Worm (Caenorhabditis elegans) whole organism, L4/young adult: ENCODE data around the gene C05D9.9.

Source experiments
- W03F9.2 ChIP-seq: fragments of 150-350 bp; optimal IDR thresholded peaks from 2 replicates; lab custom pipeline; 2014; ENCODE audit warnings: missing biosample characterization, missing genetic modification characterization
- dao-5 ChIP-seq: sonication (generic microtip); optimal IDR thresholded peaks from 2 replicates; lab custom pipeline; 2016; ENCODE audit warnings: missing genotype, missing genetic modification characterization, moderate library complexity, missing compliant biosample characterization
- him-1 ChIP-seq: sonication (generic microtip); optimal IDR thresholded peaks from 2 replicates; lab custom pipeline; 2016; ENCODE audit warnings: missing genotype, missing genetic modification reagents, missing genetic modification characterization, missing compliant biosample characterization

DNA sequence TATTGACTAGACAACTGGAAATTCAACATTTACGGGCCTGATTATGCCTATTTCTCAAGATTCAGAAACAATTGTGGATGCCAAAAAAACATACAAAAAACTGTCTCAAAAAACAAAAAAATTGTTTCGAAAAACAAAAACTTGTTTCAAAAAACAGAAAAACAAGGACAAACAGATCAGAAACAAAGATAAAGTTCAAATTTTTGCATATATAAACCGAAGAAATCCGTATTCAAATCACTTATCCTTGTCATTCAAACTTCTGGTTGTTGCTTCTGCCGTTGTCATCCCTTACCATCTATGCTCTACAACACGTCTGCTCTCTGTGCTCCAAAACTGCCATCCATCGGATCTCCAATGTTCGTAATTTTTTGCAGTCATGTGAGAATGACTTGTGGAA, 30.6 kb upstream of the C05D9.9 start, which contains the start of gene R193.1:
- TF ChIP-seq him-1 (tag; lab: Kevin White, UChicago) = no peak
- no peak for TF ChIP-seq W03F9.2 (tag; lab: Kevin White, UChicago)
- no peak for TF ChIP-seq dao-5 (tag; lab: Kevin White, UChicago)
